Worm (Caenorhabditis elegans): ENCODE data around the gene F49H12.4.

ce11 chrX:2047208-2047946, 32.3 kb upstream of the F49H12.4 start:
- TF ChIP-seq lsy-2 (tag; optimal IDR thresholded peaks at IDR 0.05) (no peak), lin-13 (GFP tag; optimal IDR thresholded peaks at IDR 0.05) (no peak), mep-1 (tag; optimal IDR thresholded peaks at IDR 0.05) (no peak), unc-98 (GFP tag; IDR thresholded peaks at IDR 0.05) (no peak), nhr-76 (tag; optimal IDR thresholded peaks at IDR 0.05) (no peak), skn-1 (tag; optimal IDR thresholded peaks at IDR 0.05) (no peak), pqm-1 (tag; optimal IDR thresholded peaks at IDR 0.05) (no peak), tlp-1 (tag; optimal IDR thresholded peaks at IDR 0.05) (no peak)

Data from whole organism, L1 larva.